Worm (Caenorhabditis elegans) whole organism, L4/young adult: ENCODE measurements around the gene egal-1.

Source experiments
- W03F9.2 ChIP-seq: fragments of 150-350 bp; optimal IDR thresholded peaks from 2 replicates; lab custom pipeline; 2014; ENCODE audit warnings: missing biosample characterization, missing genetic modification characterization
- dao-5 ChIP-seq: sonication (generic microtip); optimal IDR thresholded peaks from 2 replicates; lab custom pipeline; 2016; ENCODE audit warnings: missing genotype, missing genetic modification characterization, moderate library complexity, missing compliant biosample characterization
- him-1 ChIP-seq: sonication (generic microtip); optimal IDR thresholded peaks from 2 replicates; lab custom pipeline; 2016; ENCODE audit warnings: missing genotype, missing genetic modification reagents, missing genetic modification characterization, missing compliant biosample characterization

- TF ChIP-seq him-1 (no peak), dao-5 (no peak), W03F9.2 (tag; lab: Kevin White, UChicago) (no peak)
Measured at ce11 chrIV:5780234-5780788, 44.3 kb upstream of the egal-1 start.
